Worm (Caenorhabditis elegans): ENCODE results near the gene fat-1.
A peak's percentile ranks its signal among the peaks of the same experiment; 100 is the strongest.

fat-1 gene

ce11 chrIV:13315344-13315743 is at the start of gene fat-1:
Gene fat-1 (plus strand): TSS chrIV:13315644.
- no peak for TF ChIP-seq ama-1 (optimal IDR thresholded peaks at IDR 0.05)
- no peak for TF ChIP-seq unc-39 (tag; optimal IDR thresholded peaks at IDR 0.05)
- TF ChIP-seq lin-39 (tag; optimal IDR thresholded peaks at IDR 0.05), result no peak

ce11 chrIV:13268385-13268784 is 47.1 kb upstream of the fat-1 start:
- no peak for TF ChIP-seq ZK546.5 (tag; optimal IDR thresholded peaks at IDR 0.05)
- TF ChIP-seq nfya-1 (tag; optimal IDR thresholded peaks at IDR 0.05; ENCODE audit: insufficient read depth), result peak; percentile 57

- TF ChIP-seq hmg-11 (tag; optimal IDR thresholded peaks at IDR 0.05) (peak; percentile 86), mdl-1 (tag; optimal IDR thresholded peaks at IDR 0.05) (no peak), egl-5 (tag; optimal IDR thresholded peaks at IDR 0.05) (peak; percentile 71), fos-1 (tag; optimal IDR thresholded peaks at IDR 0.05) (no peak), elt-1 (tag; optimal IDR thresholded peaks at IDR 0.05) (no peak), nhr-77 (tag; optimal IDR thresholded peaks at IDR 0.05) (no peak), skn-1 (tag; optimal IDR thresholded peaks at IDR 0.05) (no peak), jun-1 (tag; optimal IDR thresholded peaks at IDR 0.05) (no peak), lin-39 (tag; optimal IDR thresholded peaks at IDR 0.05) (peak; percentile 22), egl-27 (tag; optimal IDR thresholded peaks at IDR 0.05) (no peak), nfya-1 (tag; optimal IDR thresholded peaks at IDR 0.05; ENCODE audit: insufficient read depth) (peak; percentile 80), fkh-2 (tag; optimal IDR thresholded peaks at IDR 0.05) (no peak), ceh-9 (tag; optimal IDR thresholded peaks at IDR 0.05) (no peak), unc-62 (GFP tag; optimal IDR thresholded peaks at IDR 0.05) (no peak), mml-1 (tag; optimal IDR thresholded peaks at IDR 0.05) (no peak), nhr-12 (tag; optimal IDR thresholded peaks at IDR 0.05) (no peak), aly-2 (tag; optimal IDR thresholded peaks at IDR 0.05) (no peak), elt-3 (tag; optimal IDR thresholded peaks at IDR 0.05) (no peak), lin-15B (tag; optimal IDR thresholded peaks at IDR 0.05) (peak; percentile 17), ama-1 (optimal IDR thresholded peaks at IDR 0.05) (no peak), nhr-25 (tag; optimal IDR thresholded peaks at IDR 0.05) (no peak), elt-2 (tag; optimal IDR thresholded peaks at IDR 0.05) (no peak), nhr-11 (tag; optimal IDR thresholded peaks at IDR 0.05) (no peak), lsy-12 (tag; optimal IDR thresholded peaks at IDR 0.05) (no peak)
These were observed 43.0 kb upstream of the fat-1 start, which contains the start of gene unc-26 for ce11 chrIV:13272494-13272893. Gene unc-26 (minus strand): TSS chrIV:13272516.

- TF ChIP-seq nhr-11 (tag; optimal IDR thresholded peaks at IDR 0.05), result no peak
- TF ChIP-seq lsy-12 (tag; optimal IDR thresholded peaks at IDR 0.05), result no peak
- TF ChIP-seq nhr-25 (tag; optimal IDR thresholded peaks at IDR 0.05), result no peak
- TF ChIP-seq snpc-4 (tag; optimal IDR thresholded peaks at IDR 0.05), result no peak
- no peak for TF ChIP-seq R02D3.7 (tag; optimal IDR thresholded peaks at IDR 0.05)
- TF ChIP-seq nhr-67 (tag; optimal IDR thresholded peaks at IDR 0.05), result no peak
- no peak for TF ChIP-seq mdl-1 (tag; optimal IDR thresholded peaks at IDR 0.05)
- no peak for TF ChIP-seq fkh-2 (tag; optimal IDR thresholded peaks at IDR 0.05)
- TF ChIP-seq nfya-1 (tag; optimal IDR thresholded peaks at IDR 0.05; ENCODE audit: insufficient read depth), result no peak
- TF ChIP-seq nhr-12 (tag; optimal IDR thresholded peaks at IDR 0.05), result no peak
- TF ChIP-seq ztf-4 (tag; optimal IDR thresholded peaks at IDR 0.05), result no peak
These were observed 32.7 kb upstream of the fat-1 start, which contains the start of gene cpsf-3 for ce11 chrIV:13282778-13283177. Gene cpsf-3 (minus strand): TSS chrIV:13282878.

ce11 chrIV:13289321-13289720 is 26.1 kb upstream of the fat-1 start, which contains the start of gene Y67H2A.10:
Gene Y67H2A.10 (minus strand): TSS chrIV:13289504.
- peak; percentile 78 for TF ChIP-seq lin-39 (tag; optimal IDR thresholded peaks at IDR 0.05)
- TF ChIP-seq nhr-25 (tag; optimal IDR thresholded peaks at IDR 0.05), result peak; percentile 12
- TF ChIP-seq R02D3.7 (tag; optimal IDR thresholded peaks at IDR 0.05), result no peak
- TF ChIP-seq nfya-1 (tag; optimal IDR thresholded peaks at IDR 0.05; ENCODE audit: insufficient read depth), result peak; percentile 44
- TF ChIP-seq lin-15B (tag; optimal IDR thresholded peaks at IDR 0.05), result peak; percentile 64
- peak; percentile 25 for TF ChIP-seq hmg-11 (tag; optimal IDR thresholded peaks at IDR 0.05)
- TF ChIP-seq nhr-237 (tag; optimal IDR thresholded peaks at IDR 0.05), result no peak
- peak; percentile 45 for TF ChIP-seq pha-4 (tag; optimal IDR thresholded peaks at IDR 0.05)
- TF ChIP-seq mdl-1 (tag; optimal IDR thresholded peaks at IDR 0.05), result no peak

- no peak for TF ChIP-seq lin-15B (tag; optimal IDR thresholded peaks at IDR 0.05)
- TF ChIP-seq mml-1 (tag; optimal IDR thresholded peaks at IDR 0.05), result no peak
- TF ChIP-seq fkh-10 (GFP tag; optimal IDR thresholded peaks at IDR 0.05), result no peak
- no peak for TF ChIP-seq nhr-28 (tag; optimal IDR thresholded peaks at IDR 0.05)
- no peak for TF ChIP-seq skn-1 (tag; optimal IDR thresholded peaks at IDR 0.05)
These were observed 25.2 kb upstream of the fat-1 start for ce11 chrIV:13290239-13290638.
